Worm (Caenorhabditis elegans) whole organism, early embryonic: ENCODE results near the gene lim-8.

Experiments
- B0310.2 ChIP-seq: sonication (generic microtip); optimal IDR thresholded peaks from 2 replicates; lab custom pipeline; 2016; ENCODE audit warnings: mild to moderate bottlenecking, missing genetic modification characterization, missing compliant biosample characterization
- F13C5.2 ChIP-seq: sonication (generic microtip); optimal IDR thresholded peaks from 2 replicates; lab custom pipeline; 2017; ENCODE audit warnings: mild to moderate bottlenecking, missing genetic modification characterization, inconsistent platforms, missing compliant biosample characterization
- aly-1 ChIP-seq: sonication (generic microtip); optimal IDR thresholded peaks from 2 replicates; lab custom pipeline; 2016; ENCODE audit warnings: missing genetic modification characterization, missing compliant biosample characterization
- ama-1 ChIP-seq: fragments of 150-350 bp; optimal IDR thresholded peaks from 2 replicates; lab custom pipeline; 2014
- ceh-13 ChIP-seq: fragments of 200-800 bp; sonication (Bioruptor generic); optimal IDR thresholded peaks from 2 replicates; lab custom pipeline; 2018; ENCODE audit warnings: mild to moderate bottlenecking, missing genetic modification characterization, missing compliant biosample characterization
- ceh-36 ChIP-seq: sonication (generic microtip); optimal IDR thresholded peaks from 2 replicates; lab custom pipeline; 2016; ENCODE audit warnings: missing genetic modification characterization, inconsistent platforms, missing compliant biosample characterization
- ets-7 ChIP-seq: sonication (generic microtip); optimal IDR thresholded peaks from 2 replicates; lab custom pipeline; 2016; ENCODE audit warnings: missing genotype, missing genetic modification characterization, missing compliant biosample characterization
- flt-1 ChIP-seq: fragments of 200-800 bp; sonication (Bioruptor generic); IDR thresholded peaks from 2 replicates; pipeline ENCODE4 v1.3.6; 2022; ENCODE audit warnings: missing genetic modification characterization, missing compliant biosample characterization
- hmbx-1 ChIP-seq: sonication (generic microtip); optimal IDR thresholded peaks from 2 replicates; lab custom pipeline; 2016; ENCODE audit warnings: mild to moderate bottlenecking, missing genetic modification characterization, missing compliant biosample characterization
- hmg-4 ChIP-seq: fragments of 200-800 bp; sonication (Bioruptor generic); optimal IDR thresholded peaks from 2 replicates; lab custom pipeline; 2018; ENCODE audit warnings: mild to moderate bottlenecking, missing genetic modification characterization, missing compliant biosample characterization
- hnd-1 ChIP-seq: sonication (generic microtip); optimal IDR thresholded peaks from 2 replicates; lab custom pipeline; 2016; ENCODE audit warnings: missing genetic modification characterization, missing compliant biosample characterization
- pes-1 ChIP-seq: fragments of 200-800 bp; sonication (Bioruptor generic); IDR thresholded peaks from 2 replicates; pipeline ENCODE4 v1.3.6; 2022; ENCODE audit warnings: missing genetic modification reagents, missing genetic modification characterization, missing compliant biosample characterization
- scrt-1 ChIP-seq: fragments of 200-800 bp; sonication (Bioruptor generic); IDR thresholded peaks from 2 replicates; pipeline ENCODE4 v1.3.6; 2022; ENCODE audit warnings: missing genetic modification characterization, missing compliant biosample characterization
- sea-1 ChIP-seq: fragments of 200-800 bp; sonication (Bioruptor generic); conservative IDR thresholded peaks from 2 replicates; pipeline ENCODE4 v1.3.6; 2022; ENCODE audit warnings: missing genetic modification characterization, missing compliant biosample characterization
- tbx-11 ChIP-seq: fragments of 200-800 bp; sonication (Bioruptor generic); IDR thresholded peaks from 2 replicates; pipeline ENCODE4 v1.3.6; 2022; ENCODE audit warnings: missing genetic modification characterization, missing compliant biosample characterization
- tbx-37 ChIP-seq: fragments of 200-800 bp; sonication (Bioruptor generic); conservative IDR thresholded peaks from 2 replicates; pipeline ENCODE4 v1.3.6; 2022; ENCODE audit warnings: missing genetic modification reagents, missing genetic modification characterization, missing compliant biosample characterization
- tra-4 ChIP-seq: sonication (generic microtip); optimal IDR thresholded peaks from 2 replicates; lab custom pipeline; 2017; ENCODE audit warnings: missing genetic modification characterization, missing compliant biosample characterization

The lim-8 gene

DNA sequence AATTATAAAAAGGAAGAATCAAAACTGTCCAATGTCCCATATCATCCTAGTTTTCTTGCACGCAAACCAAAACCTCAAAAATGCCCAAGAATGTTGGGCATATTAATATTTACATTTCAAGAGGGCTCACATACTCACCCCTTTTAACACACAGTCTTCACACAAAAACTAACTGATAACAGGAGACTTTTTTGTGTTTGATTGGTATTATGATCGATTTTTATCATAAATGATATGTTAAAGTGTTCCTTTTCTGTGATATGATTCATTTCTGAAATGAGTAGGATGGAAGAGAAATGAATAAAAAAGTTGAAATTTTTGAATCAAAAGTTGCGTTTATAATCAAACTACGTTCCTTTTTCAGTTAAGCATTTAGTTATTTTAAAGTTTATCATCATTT, 519 bp downstream of the lim-8 start:
- TF ChIP-seq ets-7 (tag; lab: Kevin White, UChicago) = no peak
- TF ChIP-seq B0310.2 (tag; lab: Kevin White, UChicago) = no peak
- no peak for TF ChIP-seq tbx-11 (GFP tag; lab: Robert Waterston, UW)
- TF ChIP-seq aly-1 = no peak
- TF ChIP-seq ceh-36 (tag; lab: Kevin White, UChicago) = no peak
- TF ChIP-seq sea-1 (GFP tag; lab: Robert Waterston, UW) = no peak
- TF ChIP-seq scrt-1 (GFP tag; lab: Robert Waterston, UW) = no peak
- TF ChIP-seq hnd-1 (tag; lab: Kevin White, UChicago) = no peak
- TF ChIP-seq pes-1 (GFP tag; lab: Robert Waterston, UW) = no peak
- TF ChIP-seq hmg-4 (GFP tag; lab: Kevin White, UChicago) = no peak
- TF ChIP-seq F13C5.2 (tag; lab: Kevin White, UChicago) = no peak
- TF ChIP-seq tra-4 = no peak
- TF ChIP-seq ama-1 (lab: Kevin White, UChicago) = no peak
- TF ChIP-seq hmbx-1 (tag; lab: Kevin White, UChicago) = no peak

ce11 chrIII:6805397-6805796, 2.8 kb downstream of the lim-8 start:
- TF ChIP-seq ceh-13 (GFP tag; lab: Kevin White, UChicago) (peak; percentile 50), F13C5.2 (tag; lab: Kevin White, UChicago) (peak; percentile 30), tra-4 (no peak), scrt-1 (GFP tag; lab: Robert Waterston, UW) (peak; percentile 63; the same call in 1 of the 2 replicates), tbx-11 (GFP tag; lab: Robert Waterston, UW) (no peak), hnd-1 (tag; lab: Kevin White, UChicago) (peak; percentile 51), pes-1 (GFP tag; lab: Robert Waterston, UW) (peak; percentile 81), B0310.2 (tag; lab: Kevin White, UChicago) (no peak), ets-7 (tag; lab: Kevin White, UChicago) (no peak), ceh-36 (tag; lab: Kevin White, UChicago) (peak; percentile 35), hmbx-1 (tag; lab: Kevin White, UChicago) (no peak), hmg-4 (GFP tag; lab: Kevin White, UChicago) (peak; percentile 74), ama-1 (lab: Kevin White, UChicago) (no peak), tbx-37 (GFP tag; lab: Robert Waterston, UW) (0 out of 2 replicates have a peak, but pooled peaks have one; percentile 29), sea-1 (GFP tag; lab: Robert Waterston, UW) (0 out of 2 replicates have a peak, but pooled peaks have one; percentile 36), aly-1 (peak; percentile 31), flt-1 (GFP tag; lab: Robert Waterston, UW) (peak; percentile 41; the same call in 1 of the 2 replicates)

- no peak for TF ChIP-seq hmbx-1 (tag; lab: Kevin White, UChicago)
- no peak for TF ChIP-seq tbx-11 (GFP tag; lab: Robert Waterston, UW)
- no peak for TF ChIP-seq aly-1
- no peak for TF ChIP-seq tra-4
- TF ChIP-seq F13C5.2 (tag; lab: Kevin White, UChicago) = no peak
- TF ChIP-seq scrt-1 (GFP tag; lab: Robert Waterston, UW) = no peak
- no peak for TF ChIP-seq ama-1 (lab: Kevin White, UChicago)
- no peak for TF ChIP-seq B0310.2 (tag; lab: Kevin White, UChicago)
- no peak for TF ChIP-seq sea-1 (GFP tag; lab: Robert Waterston, UW)
- no peak for TF ChIP-seq flt-1 (GFP tag; lab: Robert Waterston, UW)
- TF ChIP-seq pes-1 (GFP tag; lab: Robert Waterston, UW) = no peak
- no peak for TF ChIP-seq ets-7 (tag; lab: Kevin White, UChicago)
- no peak for TF ChIP-seq ceh-13 (GFP tag; lab: Kevin White, UChicago)
- no peak for TF ChIP-seq hnd-1 (tag; lab: Kevin White, UChicago)
- no peak for TF ChIP-seq hmg-4 (GFP tag; lab: Kevin White, UChicago)
- TF ChIP-seq tbx-37 (GFP tag; lab: Robert Waterston, UW) = no peak
- no peak for TF ChIP-seq ceh-36 (tag; lab: Kevin White, UChicago)
Observed at ce11 chrIII:6816930-6817329, 14.3 kb downstream of the lim-8 start, which contains the start of gene F28F5.4. F28F5.4 (minus strand) TSS chrIII:6817033.

DNA sequence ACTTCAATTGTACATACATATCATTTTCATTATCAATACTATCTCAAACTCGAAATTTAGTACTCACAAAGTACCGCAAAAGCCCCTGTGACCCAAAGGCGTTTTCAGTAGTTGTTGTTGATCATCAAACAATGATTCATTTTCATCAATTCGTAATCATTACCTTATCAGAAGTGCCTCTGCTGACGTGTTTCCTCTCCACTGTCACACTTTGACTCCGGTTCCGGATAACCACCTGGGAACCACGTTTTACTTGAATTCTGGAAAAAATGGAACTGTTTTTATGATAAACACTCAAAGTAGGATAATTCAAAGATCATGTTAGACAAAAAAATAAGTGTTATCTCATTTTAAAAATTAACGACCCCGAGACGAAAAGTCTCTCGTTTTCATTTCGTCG, 15.4 kb downstream of the lim-8 start:
- no peak for TF ChIP-seq ama-1 (lab: Kevin White, UChicago)
- no peak for TF ChIP-seq hmg-4 (GFP tag; lab: Kevin White, UChicago)
- no peak for TF ChIP-seq flt-1 (GFP tag; lab: Robert Waterston, UW)

- TF ChIP-seq tra-4 = no peak
- TF ChIP-seq pes-1 (GFP tag; lab: Robert Waterston, UW) = no peak
- no peak for TF ChIP-seq sea-1 (GFP tag; lab: Robert Waterston, UW)
- no peak for TF ChIP-seq ceh-36 (tag; lab: Kevin White, UChicago)
- no peak for TF ChIP-seq flt-1 (GFP tag; lab: Robert Waterston, UW)
- TF ChIP-seq hmbx-1 (tag; lab: Kevin White, UChicago) = no peak
- TF ChIP-seq aly-1 = no peak
Observed at ce11 chrIII:6819322-6819901, 16.8 kb downstream of the lim-8 start, which contains the start of gene F28F5.6. F28F5.6 (minus strand) TSS chrIII:6819372.

- TF ChIP-seq F13C5.2 (tag; lab: Kevin White, UChicago) (no peak), sea-1 (GFP tag; lab: Robert Waterston, UW) (no peak), scrt-1 (GFP tag; lab: Robert Waterston, UW) (no peak), hmg-4 (GFP tag; lab: Kevin White, UChicago) (no peak), ceh-13 (GFP tag; lab: Kevin White, UChicago) (no peak), ama-1 (lab: Kevin White, UChicago) (no peak), B0310.2 (tag; lab: Kevin White, UChicago) (no peak), hnd-1 (tag; lab: Kevin White, UChicago) (no peak)
Observed at ce11 chrIII:6820343-6820985, 17.9 kb downstream of the lim-8 start, which contains the start of gene ten-1. ten-1 (plus strand) TSS chrIII:6820935.
